Worm (Caenorhabditis elegans) whole organism, L2 larva: ENCODE measurements around the gene K02F3.12.
A peak's percentile ranks its signal among the peaks of the same experiment; 100 is the strongest.

Experiments
- R02D3.7 ChIP-seq: fragments of 150-350 bp; optimal IDR thresholded peaks from 2 replicates; lab custom pipeline; 2014; ENCODE audit warnings: missing biosample characterization, missing genetic modification characterization
- ceh-82 ChIP-seq: fragments of 150-350 bp; optimal IDR thresholded peaks from 2 replicates; lab custom pipeline; 2014; ENCODE audit warnings: missing biosample characterization, missing genetic modification characterization
- elt-3 ChIP-seq: sonication (generic microtip); optimal IDR thresholded peaks from 2 replicates; lab custom pipeline; 2017; ENCODE audit warnings: missing biosample characterization, missing genetic modification characterization
- lin-11 ChIP-seq: fragments of 150-350 bp; sonication (generic microtip); optimal IDR thresholded peaks from 2 replicates; lab custom pipeline; 2014; ENCODE audit warnings: missing biosample characterization, missing genetic modification characterization, inconsistent platforms, mixed read lengths
- lsy-2 ChIP-seq, 2 experiments: fragments of 150-350 bp in 1 of 2; sonication (generic microtip) in 1 of 2; optimal IDR thresholded peaks; 2 replicates each; lab custom pipeline; 2014 to 2017; ENCODE audit warnings: missing biosample characterization in 2 of 2, missing genetic modification characterization in 2 of 2
- nhr-77 ChIP-seq: fragments of 150-350 bp; optimal IDR thresholded peaks from 2 replicates; lab custom pipeline; 2014; ENCODE audit warnings: missing biosample characterization, missing genetic modification characterization
- skn-1 ChIP-seq: sonication (generic microtip); optimal IDR thresholded peaks from 2 replicates; lab custom pipeline; 2017; ENCODE audit warnings: missing biosample characterization, missing genetic modification characterization
- zag-1 ChIP-seq: fragments of 150-350 bp; optimal IDR thresholded peaks from 2 replicates; lab custom pipeline; 2014; ENCODE audit warnings: missing biosample characterization, missing genetic modification characterization
- ztf-11 ChIP-seq: sonication (generic microtip); optimal IDR thresholded peaks from 2 replicates; lab custom pipeline; 2017; ENCODE audit warnings: missing biosample characterization, missing genetic modification characterization

DNA sequence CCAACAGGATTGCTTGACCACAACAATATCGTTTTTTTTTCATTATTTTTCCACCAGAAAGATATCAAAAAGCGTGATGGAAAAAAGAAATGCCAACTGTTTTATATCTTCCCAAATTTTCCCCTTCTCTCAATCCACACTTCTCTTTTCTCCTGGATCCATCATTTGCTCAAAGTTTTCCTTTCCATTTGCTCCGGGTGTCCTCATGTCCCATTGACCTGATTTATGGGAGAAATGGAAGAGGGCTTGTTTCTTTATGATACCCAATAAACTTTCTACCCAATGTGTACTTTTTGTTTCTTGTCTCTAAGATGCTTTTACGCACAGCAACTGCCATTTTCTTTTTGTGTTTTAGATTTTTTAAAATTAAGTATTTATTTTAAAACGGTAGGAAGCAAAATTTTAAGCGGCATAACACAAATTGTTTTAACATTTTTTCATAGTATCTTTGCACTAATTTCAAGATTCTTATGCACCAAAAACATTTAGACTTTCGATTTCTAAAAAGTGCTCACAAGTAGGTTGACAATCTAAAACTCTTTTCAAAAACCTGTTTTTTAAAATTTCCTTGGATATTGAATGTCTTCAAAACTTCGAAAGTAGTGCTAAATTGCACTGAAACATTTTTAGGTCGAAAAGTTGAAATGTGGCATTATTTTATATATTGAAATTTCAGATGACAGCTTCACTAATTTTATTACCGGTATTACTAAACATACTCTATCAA lies 33.7 kb upstream of the K02F3.12 start, which contains the start of gene clec-149:
- TF ChIP-seq lin-11, result no peak
- no peak for TF ChIP-seq R02D3.7 (tag; lab: Kevin White, UChicago)
- peak in 1 of 2 experiments; percentile 25 for TF ChIP-seq lsy-2 (tag; optimal IDR thresholded peaks at IDR 0.05; lab: Kevin White, UChicago)
- no peak for TF ChIP-seq nhr-77 (tag; lab: Kevin White, UChicago)
- no peak for TF ChIP-seq ztf-11
- no peak for TF ChIP-seq elt-3 (tag; lab: Kevin White, UChicago)
- TF ChIP-seq zag-1, result no peak
- no peak for TF ChIP-seq ceh-82 (tag; lab: Kevin White, UChicago)
- no peak for TF ChIP-seq skn-1 (tag; lab: Kevin White, UChicago)
